Fruit fly (Drosophila melanogaster) whole organism, prepupa: ENCODE measurements around the gene CG9107.
A peak's percentile ranks its signal among the peaks of the same experiment; 100 is the strongest.

Source experiments
- CG11762 ChIP-seq: fragments of 200-800 bp; sonication (Bioruptor generic); optimal IDR thresholded peaks from 3 replicates; lab custom pipeline; 2016; ENCODE audit warnings: missing biosample characterization, missing genetic modification characterization; ENCODE audit not compliant: insufficient read depth
- CG3919 ChIP-seq: fragments of 200-800 bp; sonication (Bioruptor generic); optimal IDR thresholded peaks from 3 replicates; lab custom pipeline; 2016; ENCODE audit warnings: missing biosample characterization, missing genetic modification characterization
- CG6808 ChIP-seq: fragments of 200-800 bp; sonication (Bioruptor generic); optimal IDR thresholded peaks from 3 replicates; lab custom pipeline; 2017; ENCODE audit warnings: missing biosample characterization, missing genetic modification characterization, mild to moderate bottlenecking, moderate library complexity, missing genetic modification reagents
- CG6854 ChIP-seq: fragments of 200-800 bp; sonication (Bioruptor generic); optimal IDR thresholded peaks from 2 replicates; lab custom pipeline; 2017; ENCODE audit warnings: missing biosample characterization, mild to moderate bottlenecking, missing genetic modification characterization
- CG8632 ChIP-seq: fragments of 200-800 bp; sonication (Bioruptor generic); optimal IDR thresholded peaks from 3 replicates; lab custom pipeline; 2016; ENCODE audit warnings: missing biosample characterization, missing genetic modification characterization
- Gug ChIP-seq: fragments of 200-800 bp; sonication (Bioruptor generic); IDR thresholded peaks from 2 replicates; pipeline ENCODE4 v1.3.6; 2022; ENCODE audit warnings: missing biosample characterization, missing genetic modification characterization
- Hr39 ChIP-seq: fragments of 200-800 bp; sonication (Bioruptor generic); optimal IDR thresholded peaks from 2 replicates; lab custom pipeline; 2016; ENCODE audit warnings: missing biosample characterization, missing genetic modification characterization
- OdsH ChIP-seq: fragments of 200-800 bp; sonication (Bioruptor generic); optimal IDR thresholded peaks from 3 replicates; lab custom pipeline; 2016; ENCODE audit warnings: missing biosample characterization, missing genetic modification characterization
- Smox ChIP-seq: fragments of 200-800 bp; sonication (Bioruptor generic); optimal IDR thresholded peaks from 3 replicates; lab custom pipeline; 2016; ENCODE audit warnings: missing biosample characterization, missing genetic modification characterization
- acj6 ChIP-seq: fragments of 200-800 bp; sonication (Bioruptor generic); optimal IDR thresholded peaks from 3 replicates; lab custom pipeline; 2016; ENCODE audit warnings: missing biosample characterization, missing genetic modification characterization
- esn ChIP-seq: fragments of 200-800 bp; sonication (Bioruptor generic); optimal IDR thresholded peaks from 2 replicates; lab custom pipeline; 2016; ENCODE audit warnings: missing biosample characterization, mild to moderate bottlenecking, missing genetic modification characterization, moderate library complexity
- lz ChIP-seq: fragments of 200-800 bp; sonication (Bioruptor generic); optimal IDR thresholded peaks from 3 replicates; lab custom pipeline; 2016; ENCODE audit warnings: missing biosample characterization, missing genetic modification characterization

DNA sequence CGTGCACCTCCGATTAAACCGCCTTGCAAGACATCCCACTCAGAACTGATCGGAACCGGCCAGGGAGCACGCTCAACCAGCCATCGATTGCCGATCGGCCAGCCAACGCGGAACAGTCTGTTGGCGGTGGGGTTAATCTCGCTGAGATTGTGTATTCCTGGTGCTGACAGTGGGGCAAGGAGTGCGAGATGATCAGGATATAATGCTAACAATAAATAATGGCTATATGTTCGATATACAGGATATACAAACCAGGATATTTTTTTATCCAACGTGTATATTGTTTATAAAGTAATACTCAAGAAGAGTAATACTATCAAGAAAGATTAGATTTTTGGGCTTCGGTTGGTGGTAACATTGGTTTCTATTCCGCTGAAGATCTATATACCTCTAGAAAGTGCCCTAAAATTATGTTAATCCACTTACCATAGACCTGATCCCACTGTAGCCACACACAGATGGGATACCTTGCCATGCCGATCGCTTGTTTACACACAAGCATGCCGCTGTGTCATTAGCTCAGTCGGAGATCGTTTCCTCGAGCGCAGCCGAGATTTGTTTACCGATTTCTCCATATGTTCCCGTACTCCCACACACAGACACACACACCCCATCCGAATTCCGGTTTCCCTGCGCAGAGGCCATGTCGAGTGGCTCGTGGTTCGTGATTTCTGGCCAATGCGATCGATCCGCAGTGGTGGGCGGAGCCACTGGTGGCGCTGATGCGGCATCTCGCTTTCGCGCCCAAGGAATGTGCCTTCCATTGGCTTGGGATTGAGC, 4.8 kb downstream of the CG9107 start, which contains the start of gene H2.0:
- TF ChIP-seq Smox (GFP tag; lab: Kevin White, UChicago) (peak; percentile 69), CG3919 (peak; percentile 81), esn (GFP tag; lab: Kevin White, UChicago) (peak; percentile 79), lz (peak; percentile 75), OdsH (peak; percentile 73), CG6854 (GFP tag; lab: Kevin White, UChicago) (no peak), acj6 (GFP tag; lab: Kevin White, UChicago) (peak; percentile 68), CG8632 (GFP tag; lab: Kevin White, UChicago) (peak; percentile 55), CG11762 (GFP tag; lab: Kevin White, UChicago) (peak; percentile 37), CG6808 (GFP tag; lab: Kevin White, UChicago) (peak; percentile 59), Gug (GFP tag; lab: Robert Waterston, UW) (no peak), Hr39 (GFP tag; lab: Kevin White, UChicago) (peak; percentile 68)
